Worm (Caenorhabditis elegans) whole organism, young adult: ENCODE data around the gene kel-3.

Source experiments
- B0019.2 ChIP-seq: fragments of 200-800 bp; sonication (Bioruptor generic); conservative IDR thresholded peaks from 2 replicates; pipeline ENCODE4 v1.3.6; 2022; ENCODE audit warnings: missing genetic modification reagents, missing genetic modification characterization, missing compliant biosample characterization
- F10E7.11 ChIP-seq: sonication (generic microtip); optimal IDR thresholded peaks from 2 replicates; lab custom pipeline; 2017; ENCODE audit warnings: mild to moderate bottlenecking, missing genetic modification characterization, moderate library complexity, missing compliant biosample characterization
- ama-1 ChIP-seq, 3 experiments: fragments of 150-350 bp in 1 of 3; sonication (generic microtip) in 2 of 3; optimal IDR thresholded peaks; 2 replicates each; lab custom pipeline; 2014 to 2018; ENCODE audit warnings: missing biosample characterization in 2 of 3, missing genetic modification characterization in 2 of 3, missing genetic modification reagents in 2 of 3
- aptf-3 ChIP-seq: fragments of 200-800 bp; sonication (Bioruptor generic); IDR thresholded peaks from 2 replicates; pipeline ENCODE4 v1.3.6; 2022; ENCODE audit warnings: missing genetic modification characterization, missing compliant biosample characterization
- dpl-1 ChIP-seq: fragments of 150-350 bp; optimal IDR thresholded peaks from 2 replicates; lab custom pipeline; 2014; ENCODE audit warnings: missing biosample characterization, missing genetic modification reagents, missing genetic modification characterization
- gei-17 ChIP-seq: fragments of 200-800 bp; sonication (Bioruptor generic); optimal IDR thresholded peaks from 2 replicates; lab custom pipeline; 2018; ENCODE audit warnings: mild to moderate bottlenecking, missing genetic modification characterization, missing compliant biosample characterization
- him-1 ChIP-seq: sonication (generic microtip); optimal IDR thresholded peaks from 2 replicates; lab custom pipeline; 2016; ENCODE audit warnings: missing genotype, missing genetic modification reagents, missing genetic modification characterization, missing compliant biosample characterization
- nhr-90 ChIP-seq: sonication (generic microtip); optimal IDR thresholded peaks from 2 replicates; lab custom pipeline; 2016; ENCODE audit warnings: missing genotype, mild to moderate bottlenecking, missing genetic modification characterization, missing compliant biosample characterization
- pha-4 ChIP-seq: fragments of 150-350 bp; sonication (generic microtip); optimal IDR thresholded peaks from 2 replicates; lab custom pipeline; 2014; ENCODE audit warnings: missing biosample characterization, missing genetic modification reagents, missing genetic modification characterization
- somi-1 ChIP-seq: fragments of 200-800 bp; sonication (Bioruptor generic); optimal IDR thresholded peaks from 2 replicates; lab custom pipeline; 2018; ENCODE audit warnings: mild to moderate bottlenecking, missing genetic modification characterization, missing compliant biosample characterization
- tbp1 ChIP-seq: fragments of 200-800 bp; sonication (Bioruptor generic); optimal IDR thresholded peaks from 2 replicates; lab custom pipeline; 2018; ENCODE audit warnings: mild to moderate bottlenecking, missing genetic modification characterization, missing compliant biosample characterization
- tbx-9 ChIP-seq: sonication (generic microtip); optimal IDR thresholded peaks from 2 replicates; lab custom pipeline; 2016; ENCODE audit warnings: borderline replicate concordance, missing genetic modification characterization, inconsistent platforms, missing compliant biosample characterization

ce11 chrIII:13471504-13471903, 6.9 kb downstream of the kel-3 start, which contains the start of gene pssy-2:
- TF ChIP-seq tbx-9 (tag; lab: Kevin White, UChicago): no peak
- TF ChIP-seq nhr-90 (tag; lab: Kevin White, UChicago): no peak
- no peak for TF ChIP-seq tbp1 (GFP tag; lab: Kevin White, UChicago)
- no peak for TF ChIP-seq somi-1 (GFP tag; lab: Kevin White, UChicago)
- no peak for TF ChIP-seq dpl-1
- no peak for TF ChIP-seq F10E7.11 (tag; lab: Kevin White, UChicago)
- no peak for TF ChIP-seq ama-1 (optimal IDR thresholded peaks at IDR 0.05; lab: Kevin White, UChicago)
- no peak for TF ChIP-seq ama-1 (GFP tag; optimal IDR thresholded peaks at IDR 0.05; lab: Kevin White, UChicago)
- TF ChIP-seq B0019.2 (GFP tag; lab: Robert Waterston, UW): no peak
- no peak for TF ChIP-seq pha-4
- no peak for TF ChIP-seq aptf-3 (GFP tag; lab: Robert Waterston, UW)
- TF ChIP-seq him-1 (tag; lab: Kevin White, UChicago): no peak
- TF ChIP-seq gei-17: no peak
